Fruit fly (Drosophila melanogaster): ENCODE data around the gene CG43198.

The CG43198 gene

DNA sequence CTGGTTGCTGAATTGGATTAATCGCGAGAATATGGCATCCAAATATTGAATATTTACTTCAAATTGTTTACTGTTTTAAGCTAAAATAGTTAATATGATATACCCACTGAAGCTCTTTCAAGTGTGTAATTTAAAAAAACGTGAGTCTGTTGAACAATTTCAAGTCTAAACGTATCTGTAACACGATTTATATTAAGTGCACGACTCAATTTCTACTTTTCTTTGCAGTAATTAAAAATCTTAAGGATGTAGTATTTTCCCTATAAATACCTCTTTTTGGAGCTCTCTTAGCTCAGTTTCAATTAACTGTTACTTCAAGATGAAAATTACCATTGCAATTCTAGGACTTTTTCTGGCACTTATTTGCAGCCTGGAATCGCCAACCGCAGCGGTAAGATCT is 40.8 kb downstream of the CG43198 start, which contains the start of gene CG42704:
TSS of gene CG42704 (plus strand) at position 301 of the 400 bp plus-strand sequence.
- no peak for TF ChIP-seq noc (tag; optimal IDR thresholded peaks at IDR 0.05)

DNA sequence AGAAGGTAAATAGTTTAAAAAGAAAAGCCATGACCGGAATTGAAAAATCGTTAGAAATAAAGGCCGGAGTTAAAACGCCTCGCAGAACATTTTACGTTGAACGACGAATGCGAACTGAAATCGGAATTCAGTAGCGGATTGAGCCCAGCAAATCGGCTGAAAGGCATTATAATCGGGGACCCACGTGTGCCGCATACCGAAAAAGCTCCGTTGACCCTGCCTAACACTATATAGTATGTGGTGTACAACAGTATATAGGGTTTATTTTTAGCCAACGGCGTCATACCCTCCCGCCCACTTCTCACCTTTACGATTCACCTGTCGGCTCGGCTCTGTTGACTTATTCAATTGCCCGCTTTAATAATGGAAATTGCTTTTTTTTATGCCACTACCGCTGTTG is 41.3 kb downstream of the CG43198 start, which contains the start of gene CG42246:
TSS of gene CG42246 (minus strand) at position 101 of the 400 bp plus-strand sequence.
- TF ChIP-seq noc (tag; optimal IDR thresholded peaks at IDR 0.05), result no peak

DNA sequence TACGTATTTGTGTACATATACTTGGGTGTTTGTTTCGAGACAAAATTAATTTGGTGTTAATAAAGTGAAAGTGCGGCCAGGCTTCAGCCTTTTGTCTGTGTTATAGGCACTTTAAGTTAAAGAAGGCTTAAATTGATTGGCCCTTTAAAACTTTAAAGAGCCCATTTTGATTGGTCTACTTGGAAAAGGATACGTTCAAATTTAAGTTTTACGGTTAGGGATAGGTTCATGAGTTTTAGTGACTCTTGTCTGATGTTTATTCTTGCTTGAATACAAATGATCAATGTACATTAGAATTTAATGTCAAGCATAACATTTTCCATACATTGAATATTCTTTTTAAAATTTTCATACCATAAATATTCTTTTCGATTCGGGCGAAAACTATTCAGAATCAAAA is 46.2 kb downstream of the CG43198 start, which contains the start of gene CG32727:
TSS of gene CG32727 (plus strand) at position 301 of the 400 bp plus-strand sequence.
- no peak for TF ChIP-seq noc (tag; optimal IDR thresholded peaks at IDR 0.05)

DNA sequence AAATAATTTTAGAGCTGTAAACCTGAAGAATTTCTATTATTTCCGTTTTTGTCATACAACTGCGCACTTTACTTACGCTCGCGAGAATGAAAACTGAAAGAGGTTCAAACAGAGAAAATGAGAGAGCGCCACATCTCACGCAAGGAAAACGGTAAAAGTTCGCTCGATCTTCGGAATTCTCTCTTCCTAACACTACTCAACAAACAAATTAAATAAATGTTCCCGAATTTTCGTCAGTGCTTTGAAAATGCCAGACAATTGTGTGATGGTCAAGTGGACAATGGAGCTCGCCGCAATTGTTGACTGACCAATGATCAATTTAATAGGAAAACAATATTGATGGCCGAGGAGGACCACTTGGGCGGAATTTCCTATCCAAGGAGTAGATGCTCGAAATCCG is 47.4 kb downstream of the CG43198 start, which contains the start of gene CG1677:
TSS of gene CG1677 (minus strand) at position 101 of the 400 bp plus-strand sequence.
- TF ChIP-seq noc (tag; optimal IDR thresholded peaks at IDR 0.05), result no peak

DNA sequence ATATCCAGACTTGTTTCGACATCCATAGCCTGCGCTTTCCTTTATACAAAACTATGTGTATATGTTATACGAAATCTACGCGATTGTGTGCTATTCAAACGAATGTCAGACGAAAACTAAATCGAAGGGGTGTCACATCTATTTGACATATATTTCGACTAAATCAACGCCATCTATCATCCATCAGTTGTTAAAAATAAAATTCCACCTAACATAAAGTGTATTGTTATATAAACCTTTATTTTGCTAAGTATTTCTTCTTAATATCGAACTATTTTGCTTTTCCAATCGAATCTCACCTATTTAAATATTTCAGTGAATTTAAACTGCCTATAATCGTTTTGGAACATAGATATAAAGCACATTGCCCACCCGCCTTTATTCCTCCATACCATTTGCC is 50.1 kb downstream of the CG43198 start, which contains the start of gene CG15035:
TSS of gene CG15035 (minus strand) at position 101 of the 400 bp plus-strand sequence.
- TF ChIP-seq noc (tag; optimal IDR thresholded peaks at IDR 0.05), result no peak

Measured in whole organism, larva.